Worm (Caenorhabditis elegans) whole organism, midembryonic: Measurements from ENCODE around the gene math-33.

Source experiments
- T22C8.4 ChIP-seq: fragments of 200-800 bp; sonication (Bioruptor generic); IDR thresholded peaks from 2 replicates; pipeline ENCODE4 v1.3.6; 2022; ENCODE audit warnings: missing genetic modification characterization, missing compliant biosample characterization
- cog-1 ChIP-seq: sonication (generic microtip); optimal IDR thresholded peaks from 2 replicates; lab custom pipeline; 2016; ENCODE audit warnings: missing genetic modification characterization, missing compliant biosample characterization
- flt-1 ChIP-seq: fragments of 200-800 bp; sonication (Bioruptor generic); IDR thresholded peaks from 2 replicates; pipeline ENCODE4 v1.3.6; 2022; ENCODE audit warnings: missing genetic modification characterization, missing compliant biosample characterization
- klf-2 ChIP-seq: fragments of 200-800 bp; sonication (Bioruptor generic); conservative IDR thresholded peaks from 2 replicates; pipeline ENCODE4 v1.3.6; 2022; ENCODE audit warnings: missing genetic modification reagents, missing genetic modification characterization, missing compliant biosample characterization
- med-1 ChIP-seq: sonication (generic microtip); optimal IDR thresholded peaks from 2 replicates; lab custom pipeline; 2017; ENCODE audit warnings: missing genetic modification characterization, mild to moderate bottlenecking, missing compliant biosample characterization, antibody characterized with exemption, missing genetic modification reagents; ENCODE audit not compliant: insufficient read depth
- ref-1 ChIP-seq: fragments of 200-800 bp; sonication (Bioruptor generic); conservative IDR thresholded peaks from 2 replicates; pipeline ENCODE4 v1.3.6; 2022; ENCODE audit warnings: missing genetic modification reagents, missing genetic modification characterization, missing compliant biosample characterization
- tab-1 ChIP-seq: fragments of 200-800 bp; sonication (Bioruptor generic); IDR thresholded peaks from 2 replicates; pipeline ENCODE4 v1.3.6; 2022; ENCODE audit warnings: missing genetic modification characterization, missing compliant biosample characterization
- ztf-23 ChIP-seq: fragments of 200-800 bp; sonication (Bioruptor generic); IDR thresholded peaks from 2 replicates; pipeline ENCODE4 v1.3.6; 2022; ENCODE audit warnings: missing genetic modification reagents, missing genetic modification characterization, missing compliant biosample characterization
- ztf-29 ChIP-seq: fragments of 200-800 bp; sonication (Bioruptor generic); IDR thresholded peaks from 2 replicates; pipeline ENCODE4 v1.3.6; 2022; ENCODE audit warnings: missing genetic modification reagents, missing genetic modification characterization, missing compliant biosample characterization

Gene math-33

ce11 chrV:11144694-11145093 is 31.0 kb downstream of the math-33 start, which contains the start of gene C06H2.7:
TSS of gene C06H2.7 (minus strand) at chrV:11144794.
- no peak for TF ChIP-seq tab-1 (GFP tag; lab: Robert Waterston, UW)

- no peak for TF ChIP-seq flt-1
- no peak for TF ChIP-seq ref-1 (GFP tag; lab: Robert Waterston, UW)
- no peak for TF ChIP-seq T22C8.4 (GFP tag; lab: Robert Waterston, UW)
- no peak for TF ChIP-seq klf-2 (GFP tag; lab: Robert Waterston, UW)
These were observed 33.5 kb downstream of the math-33 start, which contains the start of the genes T19C4.24 and nlp-33 for ce11 chrV:11146958-11147779. TSS of gene T19C4.24 (minus strand) at chrV:11147008. TSS of gene nlp-33 (plus strand) at chrV:11147346.

- no peak for TF ChIP-seq cog-1
These were observed 34.1 kb downstream of the math-33 start for ce11 chrV:11147780-11148144.

ce11 chrV:11148971-11149370 is 35.3 kb downstream of the math-33 start:
- no peak for TF ChIP-seq flt-1
- no peak for TF ChIP-seq tab-1 (GFP tag; lab: Robert Waterston, UW)
- TF ChIP-seq T22C8.4 (GFP tag; lab: Robert Waterston, UW), result no peak
- TF ChIP-seq cog-1, result no peak
- TF ChIP-seq ztf-29, result no peak
- no peak for TF ChIP-seq klf-2 (GFP tag; lab: Robert Waterston, UW)
- TF ChIP-seq ztf-23 (GFP tag; lab: Robert Waterston, UW), result no peak
- no peak for TF ChIP-seq ref-1 (GFP tag; lab: Robert Waterston, UW)
- TF ChIP-seq med-1 (GFP tag; lab: Kevin White, UChicago), result no peak

ce11 chrV:11149405-11149804 is 35.7 kb downstream of the math-33 start, which contains the start of gene T19C4.1:
TSS of gene T19C4.1 (plus strand) at chrV:11149705.
- TF ChIP-seq flt-1 (no peak), tab-1 (GFP tag; lab: Robert Waterston, UW) (no peak), ztf-23 (GFP tag; lab: Robert Waterston, UW) (no peak), ztf-29 (no peak), ref-1 (GFP tag; lab: Robert Waterston, UW) (no peak)

- TF ChIP-seq cog-1 (no peak), ref-1 (GFP tag; lab: Robert Waterston, UW) (no peak), klf-2 (GFP tag; lab: Robert Waterston, UW) (no peak), flt-1 (no peak), ztf-23 (GFP tag; lab: Robert Waterston, UW) (no peak), med-1 (GFP tag; lab: Kevin White, UChicago) (no peak), ztf-29 (no peak), tab-1 (GFP tag; lab: Robert Waterston, UW) (no peak), T22C8.4 (GFP tag; lab: Robert Waterston, UW) (no peak)
These were observed 38.6 kb downstream of the math-33 start, which contains the start of gene srg-39 for ce11 chrV:11152333-11152732. TSS of gene srg-39 (minus strand) at chrV:11152433.

- TF ChIP-seq cog-1 (no peak), flt-1 (no peak), med-1 (GFP tag; lab: Kevin White, UChicago) (no peak), ref-1 (GFP tag; lab: Robert Waterston, UW) (no peak), T22C8.4 (GFP tag; lab: Robert Waterston, UW) (no peak), ztf-29 (no peak), klf-2 (GFP tag; lab: Robert Waterston, UW) (no peak), tab-1 (GFP tag; lab: Robert Waterston, UW) (no peak), ztf-23 (GFP tag; lab: Robert Waterston, UW) (no peak)
These were observed 41.8 kb downstream of the math-33 start, which contains the start of gene srg-38 for ce11 chrV:11155553-11155952. TSS of gene srg-38 (minus strand) at chrV:11155653.

ce11 chrV:11156589-11156988 is 42.9 kb downstream of the math-33 start:
- TF ChIP-seq klf-2 (GFP tag; lab: Robert Waterston, UW) (no peak), ztf-23 (GFP tag; lab: Robert Waterston, UW) (no peak), ztf-29 (no peak), T22C8.4 (GFP tag; lab: Robert Waterston, UW) (no peak), cog-1 (no peak), tab-1 (GFP tag; lab: Robert Waterston, UW) (no peak), flt-1 (no peak), med-1 (GFP tag; lab: Kevin White, UChicago) (no peak), ref-1 (GFP tag; lab: Robert Waterston, UW) (no peak)

ce11 chrV:11157947-11158346 is 44.2 kb downstream of the math-33 start, which contains the start of gene srg-42:
TSS of gene srg-42 (minus strand) at chrV:11158047.
- TF ChIP-seq tab-1 (GFP tag; lab: Robert Waterston, UW), result no peak
- TF ChIP-seq flt-1, result no peak
- TF ChIP-seq med-1 (GFP tag; lab: Kevin White, UChicago), result no peak
- no peak for TF ChIP-seq ztf-29
- TF ChIP-seq cog-1, result no peak
- TF ChIP-seq T22C8.4 (GFP tag; lab: Robert Waterston, UW), result no peak
- no peak for TF ChIP-seq ztf-23 (GFP tag; lab: Robert Waterston, UW)
- TF ChIP-seq ref-1 (GFP tag; lab: Robert Waterston, UW), result no peak
- TF ChIP-seq klf-2 (GFP tag; lab: Robert Waterston, UW), result no peak

ce11 chrV:11161791-11162190 is 48.1 kb downstream of the math-33 start, which contains the start of gene srg-41:
TSS of gene srg-41 (minus strand) at chrV:11161891.
- TF ChIP-seq ztf-29, result no peak
- no peak for TF ChIP-seq flt-1
- no peak for TF ChIP-seq klf-2 (GFP tag; lab: Robert Waterston, UW)
- no peak for TF ChIP-seq tab-1 (GFP tag; lab: Robert Waterston, UW)
- no peak for TF ChIP-seq med-1 (GFP tag; lab: Kevin White, UChicago)
- no peak for TF ChIP-seq T22C8.4 (GFP tag; lab: Robert Waterston, UW)
- TF ChIP-seq ref-1 (GFP tag; lab: Robert Waterston, UW), result no peak
- no peak for TF ChIP-seq cog-1
- no peak for TF ChIP-seq ztf-23 (GFP tag; lab: Robert Waterston, UW)
